Fruit fly (Drosophila melanogaster): ENCODE data around the gene CG10097.

CG10097 gene

DNA sequence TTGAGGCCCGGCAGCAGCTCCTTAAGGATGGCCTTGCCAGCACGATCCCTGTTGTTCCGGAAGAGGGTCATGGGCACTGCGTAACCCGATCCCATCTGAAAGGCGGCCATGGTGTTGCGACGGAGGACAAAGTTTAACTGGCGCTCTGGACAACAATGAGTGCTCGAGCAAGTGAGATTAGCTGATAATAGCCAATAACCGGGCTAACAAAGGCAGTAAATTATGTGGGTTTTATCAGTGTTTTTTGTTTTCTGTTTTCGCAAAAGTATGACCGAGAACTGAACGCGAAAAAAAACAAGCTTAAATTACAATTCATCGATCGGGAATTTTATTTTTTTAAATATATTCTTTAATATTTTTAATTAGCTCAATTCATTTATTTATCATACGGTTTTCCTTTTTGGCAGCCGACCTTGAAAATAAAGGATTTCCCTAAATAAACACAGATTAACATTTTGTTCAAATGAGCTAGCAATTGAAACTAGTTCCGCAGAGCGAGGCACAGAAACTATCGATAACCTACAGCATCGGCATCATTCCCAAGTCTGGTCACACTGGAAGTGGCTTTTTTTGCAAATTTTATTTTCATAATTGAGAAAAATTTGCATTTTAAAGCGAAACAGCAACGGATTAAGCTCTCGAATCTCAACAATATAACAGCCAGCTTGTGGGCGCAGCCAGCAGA is 17.6 kb upstream of the CG10097 start, which contains the start of the genes Dip-C and pps (continued):
- TF ChIP-seq sima (GFP tag; optimal IDR thresholded peaks at IDR 0.05) = no peak
- TF ChIP-seq cwo (GFP tag; optimal IDR thresholded peaks at IDR 0.05) = no peak
- peak; percentile 46 for TF ChIP-seq CoRest (tag; optimal IDR thresholded peaks at IDR 0.05)
- no peak for TF ChIP-seq trh (GFP tag; optimal IDR thresholded peaks at IDR 0.05)
- no peak for TF ChIP-seq danr (GFP tag; IDR thresholded peaks at IDR 0.05)
- TF ChIP-seq CG12769 (tag; optimal IDR thresholded peaks at IDR 0.05) = no peak
- TF ChIP-seq GATAe (GFP tag; conservative IDR thresholded peaks at IDR 0.05) = no peak
- TF ChIP-seq lbe (GFP tag; optimal IDR thresholded peaks at IDR 0.05) = no peak
- TF ChIP-seq ash1 (GFP tag; optimal IDR thresholded peaks at IDR 0.05) = no peak
- TF ChIP-seq CG13624 (GFP tag; optimal IDR thresholded peaks at IDR 0.05) = no peak
- no peak for TF ChIP-seq CG6254 (GFP tag; optimal IDR thresholded peaks at IDR 0.05)
- no peak for TF ChIP-seq Six4 (GFP tag; optimal IDR thresholded peaks at IDR 0.05)
- peak; percentile 46 for TF ChIP-seq phol (tag; optimal IDR thresholded peaks at IDR 0.05)
- TF ChIP-seq dmrt99B (tag; optimal IDR thresholded peaks at IDR 0.05) = no peak
- TF ChIP-seq Hsf (GFP tag; optimal IDR thresholded peaks at IDR 0.05) = no peak
- TF ChIP-seq Mrtf (GFP tag; IDR thresholded peaks at IDR 0.05) = no peak
- no peak for TF ChIP-seq CG4707 (GFP tag; optimal IDR thresholded peaks at IDR 0.05)
- no peak for TF ChIP-seq CG10462 (GFP tag; optimal IDR thresholded peaks at IDR 0.05)
- TF ChIP-seq Abd-B (GFP tag; optimal IDR thresholded peaks at IDR 0.05) = no peak
- TF ChIP-seq stwl (tag; optimal IDR thresholded peaks at IDR 0.05) = peak; percentile 91
- no peak for TF ChIP-seq ttk (GFP tag; IDR thresholded peaks at IDR 0.05)
- TF ChIP-seq sisA (GFP tag; IDR thresholded peaks at IDR 0.05) = no peak
- no peak for TF ChIP-seq en (GFP tag; optimal IDR thresholded peaks at IDR 0.05)
- TF ChIP-seq esg (GFP tag; conservative IDR thresholded peaks at IDR 0.05) = no peak
- no peak for TF ChIP-seq Dip3 (GFP tag; optimal IDR thresholded peaks at IDR 0.05)
- no peak for TF ChIP-seq Asciz (GFP tag; optimal IDR thresholded peaks at IDR 0.05)
- no peak for TF ChIP-seq shn (GFP tag; optimal IDR thresholded peaks at IDR 0.05)
- TF ChIP-seq CG10979 (tag; optimal IDR thresholded peaks at IDR 0.05) = peak; percentile 18
- no peak for TF ChIP-seq CG17328 (GFP tag; IDR thresholded peaks at IDR 0.05)
- no peak for TF ChIP-seq disco-r (GFP tag; optimal IDR thresholded peaks at IDR 0.05)
- TF ChIP-seq CG1647 (GFP tag; optimal IDR thresholded peaks at IDR 0.05) = no peak
- no peak for TF ChIP-seq CG8281 (tag; optimal IDR thresholded peaks at IDR 0.05)
- peak; percentile 76 for TF ChIP-seq Scr (GFP tag; IDR thresholded peaks at IDR 0.05; ENCODE audit: partially characterized antibody)
- TF ChIP-seq croc (GFP tag; conservative IDR thresholded peaks at IDR 0.05) = no peak
- TF ChIP-seq exex (tag; optimal IDR thresholded peaks at IDR 0.05) = peak; percentile 59
- TF ChIP-seq chinmo (GFP tag; IDR thresholded peaks at IDR 0.05; ENCODE audit: partially characterized antibody) = no peak
- no peak for TF ChIP-seq sc (optimal IDR thresholded peaks at IDR 0.05)
- TF ChIP-seq sc (GFP tag; optimal IDR thresholded peaks at IDR 0.05) = no peak
- peak; percentile 39; the same call in 1 of the 3 replicates for TF ChIP-seq CG7963 (GFP tag; IDR thresholded peaks at IDR 0.05; ENCODE audit: partially characterized antibody)

- TF ChIP-seq ap (GFP tag; IDR thresholded peaks at IDR 0.05) = no peak
- no peak for TF ChIP-seq corto (GFP tag; optimal IDR thresholded peaks at IDR 0.05)
- no peak for TF ChIP-seq CG8388 (GFP tag; optimal IDR thresholded peaks at IDR 0.05)
- TF ChIP-seq CG3838 (GFP tag; optimal IDR thresholded peaks at IDR 0.05) = no peak
- peak; percentile 59 for TF ChIP-seq exex (tag; optimal IDR thresholded peaks at IDR 0.05)
- no peak for TF ChIP-seq NK7.1 (GFP tag; optimal IDR thresholded peaks at IDR 0.05)
Observed at dm6 chr3R:12411449-12411848, 15.7 kb upstream of the CG10097 start.
